Worm (Caenorhabditis elegans): Measurements from ENCODE around the gene F44B9.5.
A peak's percentile ranks its signal among the peaks of the same experiment; 100 is the strongest.

The F44B9.5 gene

ce11 chrIII:8010260-8010822 is 6.0 kb downstream of the F44B9.5 start, which contains the start of gene cit-1.2:
Gene cit-1.2 (plus strand): TSS chrIII:8010772.
- no peak for TF ChIP-seq ceh-2 (tag; optimal IDR thresholded peaks at IDR 0.05)
- TF ChIP-seq syd-9 (tag; optimal IDR thresholded peaks at IDR 0.05), result no peak
- no peak for TF ChIP-seq eyg-1 (tag; optimal IDR thresholded peaks at IDR 0.05)
- TF ChIP-seq ahr-1 (tag; optimal IDR thresholded peaks at IDR 0.05), result no peak
- no peak for TF ChIP-seq mec-3 (tag; optimal IDR thresholded peaks at IDR 0.05; ENCODE audit: borderline replicate concordance)
- TF ChIP-seq ceh-9 (tag; optimal IDR thresholded peaks at IDR 0.05), result no peak
- peak; percentile 11 for TF ChIP-seq ceh-48 (tag; optimal IDR thresholded peaks at IDR 0.05)
- TF ChIP-seq ets-4 (tag; optimal IDR thresholded peaks at IDR 0.05), result no peak
- no peak for TF ChIP-seq unc-42 (tag; optimal IDR thresholded peaks at IDR 0.05)

ce11 chrIII:8009769-8010168 is 6.6 kb downstream of the F44B9.5 start, which contains the start of gene cit-1.1:
Gene cit-1.1 (minus strand): TSS chrIII:8009821.
- TF ChIP-seq rnt-1 (tag; optimal IDR thresholded peaks at IDR 0.05) (no peak), hlh-30 (tag; optimal IDR thresholded peaks at IDR 0.05; ENCODE audit: insufficient read depth) (peak; percentile 22)

- TF ChIP-seq nhr-11 (tag; optimal IDR thresholded peaks at IDR 0.05), result no peak
- no peak for TF ChIP-seq C08G9.2 (tag; optimal IDR thresholded peaks at IDR 0.05)
- TF ChIP-seq F13H6.1 (tag; optimal IDR thresholded peaks at IDR 0.05), result no peak
- no peak for TF ChIP-seq ama-1 (optimal IDR thresholded peaks at IDR 0.05)
- TF ChIP-seq sox-2 (GFP tag; IDR thresholded peaks at IDR 0.05), result no peak
- TF ChIP-seq pax-1 (tag; optimal IDR thresholded peaks at IDR 0.05), result no peak
- no peak for TF ChIP-seq tbx-2 (tag; optimal IDR thresholded peaks at IDR 0.05)
- no peak for TF ChIP-seq pag-3 (tag; optimal IDR thresholded peaks at IDR 0.05; ENCODE audit: borderline replicate concordance)
Observed at ce11 chrIII:8004091-8004490, 12.2 kb downstream of the F44B9.5 start, which contains the start of gene C06G4.6. Gene C06G4.6 (plus strand): TSS chrIII:8004391.

- TF ChIP-seq ets-4 (tag; optimal IDR thresholded peaks at IDR 0.05) (no peak), T23F11.4 (GFP tag; optimal IDR thresholded peaks at IDR 0.05) (no peak), elt-4 (tag; optimal IDR thresholded peaks at IDR 0.05) (no peak), hlh-30 (tag; optimal IDR thresholded peaks at IDR 0.05; ENCODE audit: insufficient read depth) (no peak), ahr-1 (tag; optimal IDR thresholded peaks at IDR 0.05) (no peak), elt-2 (tag; optimal IDR thresholded peaks at IDR 0.05) (no peak), tbx-2 (tag; optimal IDR thresholded peaks at IDR 0.05) (no peak), ceh-19 (GFP tag; optimal IDR thresholded peaks at IDR 0.05) (no peak), npax-4 (tag; optimal IDR thresholded peaks at IDR 0.05) (no peak), nhr-232 (tag; optimal IDR thresholded peaks at IDR 0.05) (no peak), ceh-24 (tag; optimal IDR thresholded peaks at IDR 0.05) (no peak), ceh-6 (GFP tag; optimal IDR thresholded peaks at IDR 0.05) (no peak), zip-5 (tag; optimal IDR thresholded peaks at IDR 0.05) (no peak), fkh-6 (tag; optimal IDR thresholded peaks at IDR 0.05) (no peak), rnt-1 (tag; optimal IDR thresholded peaks at IDR 0.05) (no peak)
Observed at ce11 chrIII:8001557-8001956, 14.8 kb downstream of the F44B9.5 start.

- TF ChIP-seq odd-2 (tag; optimal IDR thresholded peaks at IDR 0.05), result no peak
- TF ChIP-seq fax-1 (tag; optimal IDR thresholded peaks at IDR 0.05), result no peak
- TF ChIP-seq pax-1 (tag; optimal IDR thresholded peaks at IDR 0.05), result no peak
- TF ChIP-seq ceh-6 (GFP tag; optimal IDR thresholded peaks at IDR 0.05), result no peak
- no peak for TF ChIP-seq che-1 (tag; optimal IDR thresholded peaks at IDR 0.05)
- TF ChIP-seq pha-2 (tag; optimal IDR thresholded peaks at IDR 0.05), result no peak
- TF ChIP-seq lim-6 (tag; optimal IDR thresholded peaks at IDR 0.05), result no peak
- TF ChIP-seq unc-86 (tag; optimal IDR thresholded peaks at IDR 0.05), result no peak
- no peak for TF ChIP-seq ceh-48 (tag; optimal IDR thresholded peaks at IDR 0.05)
- TF ChIP-seq ceh-14 (tag; optimal IDR thresholded peaks at IDR 0.05), result no peak
- TF ChIP-seq ama-1 (optimal IDR thresholded peaks at IDR 0.05), result no peak
- TF ChIP-seq ceh-19 (GFP tag; optimal IDR thresholded peaks at IDR 0.05), result no peak
- TF ChIP-seq lin-11 (tag; optimal IDR thresholded peaks at IDR 0.05), result no peak
- TF ChIP-seq zip-5 (tag; optimal IDR thresholded peaks at IDR 0.05), result no peak
- TF ChIP-seq mec-3 (tag; optimal IDR thresholded peaks at IDR 0.05; ENCODE audit: borderline replicate concordance), result no peak
- no peak for TF ChIP-seq syd-9 (tag; optimal IDR thresholded peaks at IDR 0.05)
- TF ChIP-seq hlh-6 (tag; optimal IDR thresholded peaks at IDR 0.05), result no peak
- no peak for TF ChIP-seq elt-4 (tag; optimal IDR thresholded peaks at IDR 0.05)
- TF ChIP-seq C38D4.7 (GFP tag; optimal IDR thresholded peaks at IDR 0.05), result no peak
Observed at ce11 chrIII:7997447-7998046, 18.8 kb downstream of the F44B9.5 start.
